ENCODE assay signal across 1 fruit fly cellular context in the genomic region with DNA sequence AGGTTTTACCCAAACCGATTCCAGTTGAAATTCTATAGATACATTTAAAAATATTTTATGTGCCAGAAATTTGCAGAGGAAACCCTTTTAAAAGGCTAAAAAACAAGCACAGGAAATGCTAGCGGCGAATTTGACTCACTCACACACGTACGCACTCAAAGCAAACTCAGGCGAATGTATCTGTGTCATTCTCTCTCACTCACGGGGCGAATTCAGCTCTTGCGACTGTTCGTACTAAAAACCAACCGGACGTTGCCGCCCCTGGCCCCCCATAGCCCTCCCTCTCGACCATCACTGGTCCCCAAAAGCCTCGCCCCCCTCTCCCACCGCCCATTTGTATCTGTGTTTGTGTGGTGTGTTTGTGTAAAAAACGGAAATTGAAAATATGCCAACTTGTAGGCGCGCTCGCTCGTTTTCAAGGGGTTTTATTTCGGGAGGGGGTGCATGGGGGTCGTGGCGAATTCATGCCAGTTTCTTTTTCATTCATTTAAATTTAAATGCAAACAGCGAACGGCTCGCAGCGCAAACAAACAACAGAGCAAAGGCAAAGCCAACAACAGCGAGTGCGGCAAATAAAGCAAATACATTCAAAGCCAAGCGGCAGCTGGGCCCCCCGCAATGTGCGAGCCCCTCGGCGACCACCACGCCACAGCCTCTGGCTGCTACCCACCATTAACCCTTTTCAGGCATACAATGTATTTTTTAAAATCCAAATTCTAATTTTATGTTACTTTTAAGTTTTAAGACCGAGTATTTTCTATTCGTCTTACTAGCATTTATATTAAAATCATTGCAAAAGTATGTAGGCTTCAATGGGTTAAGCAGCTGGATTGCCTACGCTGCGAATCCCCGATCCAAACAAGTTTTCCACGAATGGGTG.
TF ChIP-seq lines count a peak whose summit lies in the region.

No protein-coding gene starts in this region.

TF ChIP-seq in whole organism, embryonic, 481 proteins besides CTCF, POLR2A, EP300 and RAD21 (continued from another document and continues in another):
- peak; percentile 69 for TF ChIP-seq CHES-1-like (GFP tag; optimal IDR thresholded peaks at IDR 0.05; lab: Kevin White, UChicago)
- peak; percentile 62 for TF ChIP-seq Mad (GFP tag; optimal IDR thresholded peaks at IDR 0.05; lab: Kevin White, UChicago)
- peak; percentile 31 for TF ChIP-seq Asciz (GFP tag; optimal IDR thresholded peaks at IDR 0.05; lab: Kevin White, UChicago)
- TF ChIP-seq Fer3 (tag; optimal IDR thresholded peaks at IDR 0.05; lab: Kevin White, UChicago) = peak; percentile 67
- TF ChIP-seq Opbp (GFP tag; IDR thresholded peaks at IDR 0.05; lab: Robert Waterston, UW; ENCODE audit: partially characterized antibody) = peak; percentile 30; the same call in 1 of the 3 replicates
- peak; percentile 58 for TF ChIP-seq ssp (GFP tag; IDR thresholded peaks at IDR 0.05; lab: Robert Waterston, UW)
- TF ChIP-seq Side (GFP tag; optimal IDR thresholded peaks at IDR 0.05; lab: Kevin White, UChicago) = no peak
- peak; percentile 62 for TF ChIP-seq E2f2 (GFP tag; IDR thresholded peaks at IDR 0.05; lab: Robert Waterston, UW)
- peak; percentile 59 for TF ChIP-seq gsb (GFP tag; IDR thresholded peaks at IDR 0.05; lab: Robert Waterston, UW)
- peak; percentile 71; the same call in 2 of the 3 replicates for TF ChIP-seq C15 (GFP tag; IDR thresholded peaks at IDR 0.05; lab: Robert Waterston, UW)
- TF ChIP-seq Chrac-16 (GFP tag; optimal IDR thresholded peaks at IDR 0.05; lab: Kevin White, UChicago) = peak; percentile 30
- no peak for TF ChIP-seq br (optimal IDR thresholded peaks at IDR 0.05; lab: Kevin White, UChicago)
- TF ChIP-seq gsb-n (tag; optimal IDR thresholded peaks at IDR 0.05; lab: Kevin White, UChicago) = peak; percentile 30
- peak; percentile 78 for TF ChIP-seq ara (GFP tag; IDR thresholded peaks at IDR 0.05; lab: Robert Waterston, UW)
- TF ChIP-seq CG12236 (GFP tag; optimal IDR thresholded peaks at IDR 0.05; lab: Kevin White, UChicago) = no peak
- peak; percentile 84 for TF ChIP-seq ranshi (GFP tag; IDR thresholded peaks at IDR 0.05; lab: Robert Waterston, UW)
- peak; percentile 55 for TF ChIP-seq tx (GFP tag; optimal IDR thresholded peaks at IDR 0.05; lab: Kevin White, UChicago)
- peak; percentile 79 for TF ChIP-seq Meics (GFP tag; optimal IDR thresholded peaks at IDR 0.05; lab: Kevin White, UChicago)
- peak; percentile 52 to 89 for TF ChIP-seq bsh (GFP tag; optimal IDR thresholded peaks at IDR 0.05; lab: Kevin White, UChicago)
- peak; percentile 80 for TF ChIP-seq CG6813 (GFP tag; optimal IDR thresholded peaks at IDR 0.05; lab: Kevin White, UChicago)
- no peak; the same call in 2 of the 3 replicates for TF ChIP-seq CG16813 (GFP tag; IDR thresholded peaks at IDR 0.05; lab: Robert Waterston, UW; ENCODE audit: partially characterized antibody)
- peak; percentile 80 for TF ChIP-seq gro (GFP tag; optimal IDR thresholded peaks at IDR 0.05; lab: Kevin White, UChicago)
- peak; percentile 81 for TF ChIP-seq CG12071 (GFP tag; optimal IDR thresholded peaks at IDR 0.05; lab: Kevin White, UChicago)
- TF ChIP-seq Atf-2 (GFP tag; optimal IDR thresholded peaks at IDR 0.05; lab: Kevin White, UChicago) = no peak
- peak; percentile 52 for TF ChIP-seq CG11247 (GFP tag; IDR thresholded peaks at IDR 0.05; lab: Robert Waterston, UW)
- TF ChIP-seq Abd-B (GFP tag; optimal IDR thresholded peaks at IDR 0.05; lab: Kevin White, UChicago) = peak; percentile 30
- TF ChIP-seq NC2α (GFP tag; optimal IDR thresholded peaks at IDR 0.05; lab: Kevin White, UChicago) = peak; percentile 54
- TF ChIP-seq seq (GFP tag; IDR thresholded peaks at IDR 0.05; lab: Robert Waterston, UW) = peak; percentile 56
- peak; percentile 23 for TF ChIP-seq CG3163 (GFP tag; optimal IDR thresholded peaks at IDR 0.05; lab: Kevin White, UChicago)
- no peak for TF ChIP-seq lbe (GFP tag; optimal IDR thresholded peaks at IDR 0.05; lab: Kevin White, UChicago)
- no peak for TF ChIP-seq Spps (tag; optimal IDR thresholded peaks at IDR 0.05; lab: Kevin White, UChicago)
- TF ChIP-seq CG9876 (GFP tag; optimal IDR thresholded peaks at IDR 0.05; lab: Kevin White, UChicago) = no peak
- peak; percentile 2 to 37 for TF ChIP-seq chif (GFP tag; optimal IDR thresholded peaks at IDR 0.05; lab: Kevin White, UChicago)
- no peak for TF ChIP-seq gcm (GFP tag; optimal IDR thresholded peaks at IDR 0.05; lab: Kevin White, UChicago)
- TF ChIP-seq CG9609 (GFP tag; optimal IDR thresholded peaks at IDR 0.05; lab: Kevin White, UChicago) = peak; percentile 67
- TF ChIP-seq HHEX (GFP tag; optimal IDR thresholded peaks at IDR 0.05; lab: Kevin White, UChicago) = peak; percentile 76
- peak; percentile 27 for TF ChIP-seq Sry-δ (GFP tag; optimal IDR thresholded peaks at IDR 0.05; lab: Kevin White, UChicago)
- TF ChIP-seq Bteb2 (GFP tag; optimal IDR thresholded peaks at IDR 0.05; lab: Kevin White, UChicago) = peak; percentile 65
- no peak for TF ChIP-seq pan (optimal IDR thresholded peaks at IDR 0.05; lab: Kevin White, UChicago)
- peak in 1 of 2 experiments; percentile 89 for TF ChIP-seq pan (GFP tag; optimal IDR thresholded peaks at IDR 0.05 in 1 of 2, IDR thresholded peaks at IDR 0.05 in 1 of 2)
- TF ChIP-seq CG15696 (tag; optimal IDR thresholded peaks at IDR 0.05; lab: Kevin White, UChicago) = no peak
- peak; percentile 40 for TF ChIP-seq CG12219 (GFP tag; optimal IDR thresholded peaks at IDR 0.05; lab: Kevin White, UChicago)
- TF ChIP-seq sim (GFP tag; IDR thresholded peaks at IDR 0.05; lab: Robert Waterston, UW) = peak; percentile 18; the same call in 1 of the 2 replicates
- peak; percentile 26; the same call in 1 of the 2 replicates for TF ChIP-seq Lim3 (GFP tag; IDR thresholded peaks at IDR 0.05; lab: Robert Waterston, UW)
- peak; percentile 76 for TF ChIP-seq CG7556 (GFP tag; optimal IDR thresholded peaks at IDR 0.05; lab: Kevin White, UChicago)
- TF ChIP-seq CG12744 (GFP tag; optimal IDR thresholded peaks at IDR 0.05; lab: Kevin White, UChicago) = peak; percentile 1
- no peak for TF ChIP-seq dmrt11E (tag; optimal IDR thresholded peaks at IDR 0.05; lab: Kevin White, UChicago)
- TF ChIP-seq sr (GFP tag; IDR thresholded peaks at IDR 0.05; lab: Robert Waterston, UW) = peak; percentile 76
- TF ChIP-seq caup (GFP tag; optimal IDR thresholded peaks at IDR 0.05; lab: Kevin White, UChicago; ENCODE audit: severe bottlenecking) = peak; percentile 86
- no peak for TF ChIP-seq prd (optimal IDR thresholded peaks at IDR 0.05; lab: Kevin White, UChicago)
- peak; percentile 80 for TF ChIP-seq prd (GFP tag; IDR thresholded peaks at IDR 0.05; lab: Robert Waterston, UW)
- no peak for TF ChIP-seq sc (optimal IDR thresholded peaks at IDR 0.05; lab: Kevin White, UChicago)
- TF ChIP-seq sc (GFP tag; optimal IDR thresholded peaks at IDR 0.05; lab: Kevin White, UChicago) = peak; percentile 8
- TF ChIP-seq CG7357 (GFP tag; IDR thresholded peaks at IDR 0.05; lab: Robert Waterston, UW) = peak; percentile 47; the same call in 2 of the 3 replicates
- peak; percentile 44 for TF ChIP-seq schlank (tag; optimal IDR thresholded peaks at IDR 0.05; lab: Kevin White, UChicago)
- no peak for TF ChIP-seq h (optimal IDR thresholded peaks at IDR 0.05; lab: Kevin White, UChicago)
- no peak for TF ChIP-seq ab (GFP tag; optimal IDR thresholded peaks at IDR 0.05; lab: Kevin White, UChicago)
- peak; percentile 82 for TF ChIP-seq Ada2b (GFP tag; IDR thresholded peaks at IDR 0.05; lab: Robert Waterston, UW)
- TF ChIP-seq dpn (GFP tag; optimal IDR thresholded peaks at IDR 0.05; lab: Kevin White, UChicago) = peak; percentile 58 to 72
- TF ChIP-seq CG12104 (GFP tag; optimal IDR thresholded peaks at IDR 0.05; lab: Kevin White, UChicago) = peak; percentile 62
- TF ChIP-seq CG13424 (tag; optimal IDR thresholded peaks at IDR 0.05; lab: Kevin White, UChicago) = peak; percentile 50
- TF ChIP-seq zf30C (GFP tag; optimal IDR thresholded peaks at IDR 0.05; lab: Kevin White, UChicago) = no peak
- peak; percentile 51 for TF ChIP-seq Sox100B (GFP tag; optimal IDR thresholded peaks at IDR 0.05; lab: Kevin White, UChicago)
- peak; percentile 74 for TF ChIP-seq dimm (GFP tag; IDR thresholded peaks at IDR 0.05; lab: Robert Waterston, UW)
- peak; percentile 63 for TF ChIP-seq CG34422 (GFP tag; IDR thresholded peaks at IDR 0.05; lab: Robert Waterston, UW)
- TF ChIP-seq inv (GFP tag; IDR thresholded peaks at IDR 0.05; lab: Robert Waterston, UW; ENCODE audit: partially characterized antibody) = peak; percentile 27; the same call in 1 of the 2 replicates
- peak; percentile 88 for TF ChIP-seq Adf1 (GFP tag; IDR thresholded peaks at IDR 0.05; lab: Robert Waterston, UW)
- no peak for TF ChIP-seq psq (GFP tag; optimal IDR thresholded peaks at IDR 0.05; lab: Kevin White, UChicago)
- peak; percentile 61 for TF ChIP-seq CG15011 (GFP tag; optimal IDR thresholded peaks at IDR 0.05; lab: Kevin White, UChicago)
- peak; percentile 96 for TF ChIP-seq sens (GFP tag; lab: Kevin White, UChicago)
- TF ChIP-seq corto (GFP tag; optimal IDR thresholded peaks at IDR 0.05; lab: Kevin White, UChicago) = no peak
- no peak for TF ChIP-seq eve (GFP tag; optimal IDR thresholded peaks at IDR 0.05; lab: Kevin White, UChicago)
- TF ChIP-seq mld (GFP tag; IDR thresholded peaks at IDR 0.05; lab: Robert Waterston, UW; ENCODE audit: partially characterized antibody) = no peak
- peak; percentile 59 for TF ChIP-seq unpg (GFP tag; optimal IDR thresholded peaks at IDR 0.05; lab: Kevin White, UChicago)
- peak; percentile 86 for TF ChIP-seq vvl (GFP tag; IDR thresholded peaks at IDR 0.05; lab: Robert Waterston, UW)
- peak; percentile 20 for TF ChIP-seq CG2116 (GFP tag; optimal IDR thresholded peaks at IDR 0.05; lab: Kevin White, UChicago)
- TF ChIP-seq Fer1 (GFP tag; optimal IDR thresholded peaks at IDR 0.05; lab: Kevin White, UChicago) = peak; percentile 82
- TF ChIP-seq Stat92E (GFP tag; optimal IDR thresholded peaks at IDR 0.05; lab: Kevin White, UChicago) = no peak
- peak; percentile 52; the same call in 1 of the 3 replicates for TF ChIP-seq CG11560 (tag; IDR thresholded peaks at IDR 0.05; lab: Robert Waterston, UW)
- TF ChIP-seq CG4282 (GFP tag; optimal IDR thresholded peaks at IDR 0.05; lab: Kevin White, UChicago) = peak; percentile 30
- TF ChIP-seq toy (GFP tag; IDR thresholded peaks at IDR 0.05; lab: Robert Waterston, UW) = no peak
- peak; percentile 54 for TF ChIP-seq CG15514 (GFP tag; optimal IDR thresholded peaks at IDR 0.05; lab: Kevin White, UChicago)
- peak; percentile 33; the same call in 1 of the 3 replicates for TF ChIP-seq CG2889 (GFP tag; IDR thresholded peaks at IDR 0.05; lab: Robert Waterston, UW)
- TF ChIP-seq MTF-1 (GFP tag; optimal IDR thresholded peaks at IDR 0.05; lab: Kevin White, UChicago; ENCODE audit: borderline replicate concordance) = peak; percentile 50
- TF ChIP-seq B-H1 (GFP tag; IDR thresholded peaks at IDR 0.05; lab: Robert Waterston, UW) = peak; percentile 74
- TF ChIP-seq stc (GFP tag; IDR thresholded peaks at IDR 0.05; lab: Robert Waterston, UW) = peak; percentile 69
- TF ChIP-seq CG16863 (GFP tag; optimal IDR thresholded peaks at IDR 0.05; lab: Kevin White, UChicago) = peak; percentile 47
- TF ChIP-seq Dip3 (GFP tag; optimal IDR thresholded peaks at IDR 0.05; lab: Kevin White, UChicago) = peak; percentile 76
- 0 out of 3 replicates have a peak, but pooled peaks have one; percentile 12 for TF ChIP-seq zen2 (GFP tag; IDR thresholded peaks at IDR 0.05; lab: Robert Waterston, UW; ENCODE audit: partially characterized antibody)
- TF ChIP-seq jing (GFP tag; optimal IDR thresholded peaks at IDR 0.05; lab: Kevin White, UChicago) = peak; percentile 23
- TF ChIP-seq hb (GFP tag; IDR thresholded peaks at IDR 0.05; lab: Robert Waterston, UW; ENCODE audit: partially characterized antibody) = no peak
- peak; percentile 86 for TF ChIP-seq nau (GFP tag; optimal IDR thresholded peaks at IDR 0.05; lab: Kevin White, UChicago)
- TF ChIP-seq al (GFP tag; IDR thresholded peaks at IDR 0.05; lab: Robert Waterston, UW) = peak; percentile 78
- peak; percentile 46; the same call in 1 of the 2 replicates for TF ChIP-seq CG8765 (GFP tag; IDR thresholded peaks at IDR 0.05; lab: Robert Waterston, UW)
- peak; percentile 84 for TF ChIP-seq CG18599 (GFP tag; optimal IDR thresholded peaks at IDR 0.05; lab: Kevin White, UChicago)
- peak; percentile 33 for TF ChIP-seq Atf3 (GFP tag; optimal IDR thresholded peaks at IDR 0.05; lab: Kevin White, UChicago)
- peak; percentile 55 for TF ChIP-seq CG4360 (GFP tag; IDR thresholded peaks at IDR 0.05; lab: Robert Waterston, UW)
- TF ChIP-seq Nf-YC (tag; optimal IDR thresholded peaks at IDR 0.05; lab: Kevin White, UChicago) = peak; percentile 69
- TF ChIP-seq CG30431 (GFP tag; optimal IDR thresholded peaks at IDR 0.05; lab: Kevin White, UChicago) = peak; percentile 36
- no peak for TF ChIP-seq p53 (GFP tag; optimal IDR thresholded peaks at IDR 0.05; lab: Kevin White, UChicago)
- peak; percentile 65 for TF ChIP-seq CG11723 (GFP tag; optimal IDR thresholded peaks at IDR 0.05; lab: Kevin White, UChicago)
- TF ChIP-seq Neu2 (GFP tag; optimal IDR thresholded peaks at IDR 0.05; lab: Kevin White, UChicago; ENCODE audit: borderline replicate concordance) = no peak
- no peak for TF ChIP-seq Tbp (GFP tag; optimal IDR thresholded peaks at IDR 0.05; lab: Kevin White, UChicago)
- peak; percentile 44 for TF ChIP-seq CG8089 (GFP tag; optimal IDR thresholded peaks at IDR 0.05; lab: Kevin White, UChicago)
- peak; percentile 36 for TF ChIP-seq slp2 (GFP tag; optimal IDR thresholded peaks at IDR 0.05; lab: Kevin White, UChicago)
- TF ChIP-seq az2 (GFP tag; optimal IDR thresholded peaks at IDR 0.05; lab: Kevin White, UChicago) = peak; percentile 43
- no peak for TF ChIP-seq ro (GFP tag; IDR thresholded peaks at IDR 0.05; lab: Robert Waterston, UW)
- TF ChIP-seq Taf1 (GFP tag; IDR thresholded peaks at IDR 0.05; lab: Robert Waterston, UW) = peak; percentile 78
- peak; percentile 67 for TF ChIP-seq CG43689 (GFP tag; IDR thresholded peaks at IDR 0.05; lab: Robert Waterston, UW)
- TF ChIP-seq Antp (GFP tag; optimal IDR thresholded peaks at IDR 0.05; lab: Kevin White, UChicago) = no peak
- TF ChIP-seq CG1603 (tag; optimal IDR thresholded peaks at IDR 0.05; lab: Kevin White, UChicago) = peak; percentile 55
- peak; percentile 59 for TF ChIP-seq CG32767 (GFP tag; IDR thresholded peaks at IDR 0.05; lab: Robert Waterston, UW)
- TF ChIP-seq CG4617 (GFP tag; optimal IDR thresholded peaks at IDR 0.05; lab: Kevin White, UChicago; ENCODE audit: borderline replicate concordance) = no peak
- TF ChIP-seq Gug (GFP tag; IDR thresholded peaks at IDR 0.05; lab: Robert Waterston, UW) = peak; percentile 65; the same call in 3 of the 4 replicates
- peak; percentile 72 for TF ChIP-seq cwo (GFP tag; optimal IDR thresholded peaks at IDR 0.05; lab: Kevin White, UChicago)
- TF ChIP-seq CG18011 (GFP tag; optimal IDR thresholded peaks at IDR 0.05; lab: Kevin White, UChicago) = peak; percentile 11
- peak; percentile 41 for TF ChIP-seq Bdp1 (GFP tag; optimal IDR thresholded peaks at IDR 0.05; lab: Kevin White, UChicago)
- peak; percentile 14 for TF ChIP-seq CG12942 (GFP tag; optimal IDR thresholded peaks at IDR 0.05; lab: Kevin White, UChicago)
